Fruit fly (Drosophila melanogaster) whole organism, embryonic: ENCODE results near the gene Dpm1.

Experiments used
- Bgb ChIP-seq: fragments of 200-800 bp; sonication (Bioruptor generic); IDR thresholded peaks from 2 replicates; pipeline ENCODE4 v1.3.6; 2022; ENCODE audit warnings: missing biosample characterization, missing genetic modification characterization; ENCODE audit not compliant: partially characterized antibody
- CG10267 ChIP-seq: fragments of 200-800 bp; sonication (Bioruptor generic); optimal IDR thresholded peaks from 2 replicates; lab custom pipeline; 2018; ENCODE audit warnings: missing biosample characterization, mild to moderate bottlenecking, missing genetic modification characterization, moderate library complexity
- CG11085 ChIP-seq: fragments of 200-800 bp; sonication (Bioruptor generic); IDR thresholded peaks from 2 replicates; pipeline ENCODE4 v1.3.6; 2022; ENCODE audit warnings: missing biosample characterization, missing genetic modification characterization
- CG12219 ChIP-seq: fragments of 200-800 bp; sonication (Bioruptor generic); optimal IDR thresholded peaks from 3 replicates; lab custom pipeline; 2018; ENCODE audit warnings: missing biosample characterization, mild to moderate bottlenecking, missing genetic modification characterization
- CG13424 ChIP-seq: fragments of 200-800 bp; sonication (Bioruptor generic); optimal IDR thresholded peaks from 2 replicates; lab custom pipeline; 2019; ENCODE audit warnings: missing biosample characterization, mild to moderate bottlenecking, missing genetic modification characterization, moderate library complexity
- CG14860 ChIP-seq: fragments of 200-800 bp; sonication (Bioruptor generic); IDR thresholded peaks from 3 replicates; pipeline ENCODE4 v1.3.6; 2022; ENCODE audit warnings: missing biosample characterization, missing genetic modification characterization; ENCODE audit not compliant: partially characterized antibody
- CG17186 ChIP-seq: fragments of 200-800 bp; sonication (Bioruptor generic); optimal IDR thresholded peaks from 3 replicates; lab custom pipeline; 2017; ENCODE audit warnings: missing biosample characterization, missing genetic modification reagents, missing genetic modification characterization
- CG17361 ChIP-seq: fragments of 200-800 bp; sonication (Bioruptor generic); IDR thresholded peaks from 3 replicates; pipeline ENCODE4 v1.3.6; 2022; ENCODE audit warnings: missing biosample characterization, missing genetic modification characterization
- CG17802 ChIP-seq: fragments of 200-800 bp; sonication (Bioruptor generic); optimal IDR thresholded peaks from 2 replicates; lab custom pipeline; 2018; ENCODE audit warnings: missing biosample characterization, mild to moderate bottlenecking, missing genetic modification characterization, moderate library complexity
- CG18619 ChIP-seq: fragments of 200-800 bp; sonication (Bioruptor generic); optimal IDR thresholded peaks from 3 replicates; lab custom pipeline; 2017; ENCODE audit warnings: missing biosample characterization, mild to moderate bottlenecking, missing genetic modification characterization
- CG2120 ChIP-seq: fragments of 200-800 bp; sonication (Bioruptor generic); optimal IDR thresholded peaks from 3 replicates; lab custom pipeline; 2016; ENCODE audit warnings: missing biosample characterization, missing genetic modification characterization
- CG4707 ChIP-seq: fragments of 200-800 bp; sonication (Bioruptor generic); optimal IDR thresholded peaks from 2 replicates; lab custom pipeline; 2018; ENCODE audit warnings: missing biosample characterization, mild to moderate bottlenecking, missing genetic modification characterization, moderate library complexity
- CG6791 ChIP-seq: fragments of 200-800 bp; sonication (Bioruptor generic); IDR thresholded peaks from 3 replicates; pipeline ENCODE4 v1.3.6; 2022; ENCODE audit warnings: missing biosample characterization, missing genetic modification characterization; ENCODE audit not compliant: partially characterized antibody
- CG7556 ChIP-seq: fragments of 200-800 bp; sonication (Bioruptor generic); optimal IDR thresholded peaks from 2 replicates; lab custom pipeline; 2017; ENCODE audit warnings: missing biosample characterization, mild to moderate bottlenecking, missing genetic modification characterization
- CG8281 ChIP-seq: fragments of 200-800 bp; sonication (Bioruptor generic); optimal IDR thresholded peaks from 2 replicates; lab custom pipeline; 2018; ENCODE audit warnings: missing biosample characterization, mild to moderate bottlenecking, missing genetic modification characterization, moderate library complexity
- CG8290 ChIP-seq, 3 experiments: fragments of 200-800 bp; sonication (Bioruptor generic); optimal IDR thresholded peaks; 2 replicates each; lab custom pipeline; 2016 to 2019; ENCODE audit warnings: missing biosample characterization in 3 of 3, missing genetic modification characterization in 3 of 3, mild to moderate bottlenecking in 2 of 3, moderate library complexity in 1 of 3
- CG8388 ChIP-seq: fragments of 200-800 bp; sonication (Bioruptor generic); optimal IDR thresholded peaks from 2 replicates; lab custom pipeline; 2019; ENCODE audit warnings: missing biosample characterization, mild to moderate bottlenecking, missing genetic modification characterization, moderate library complexity
- CG9437 ChIP-seq: fragments of 200-800 bp; sonication (Bioruptor generic); optimal IDR thresholded peaks from 2 replicates; lab custom pipeline; 2018; ENCODE audit warnings: missing biosample characterization, mild to moderate bottlenecking, missing genetic modification characterization
- CG9797 ChIP-seq: fragments of 200-800 bp; sonication (Bioruptor generic); optimal IDR thresholded peaks from 3 replicates; lab custom pipeline; 2018; ENCODE audit warnings: missing biosample characterization, mild to moderate bottlenecking, missing genetic modification characterization
- CoRest ChIP-seq: fragments of 200-800 bp; sonication (Bioruptor generic); optimal IDR thresholded peaks from 3 replicates; lab custom pipeline; 2018; ENCODE audit warnings: missing biosample characterization, mild to moderate bottlenecking, missing genetic modification characterization, moderate library complexity
- Drgx ChIP-seq: fragments of 200-800 bp; sonication (Bioruptor generic); IDR thresholded peaks from 2 replicates; pipeline ENCODE4 v1.3.6; 2022; ENCODE audit warnings: missing biosample characterization, missing genetic modification characterization
- E2f1 ChIP-seq: fragments of 200-800 bp; sonication (Bioruptor generic); IDR thresholded peaks from 2 replicates; pipeline ENCODE4 v1.3.6; 2022; ENCODE audit warnings: missing biosample characterization, missing genetic modification characterization
- HLH54F ChIP-seq: fragments of 200-800 bp; sonication (Bioruptor generic); optimal IDR thresholded peaks from 3 replicates; lab custom pipeline; 2016; ENCODE audit warnings: missing biosample characterization, missing genetic modification characterization
- Hr3 ChIP-seq: fragments of 200-800 bp; sonication (Bioruptor generic); optimal IDR thresholded peaks from 3 replicates; lab custom pipeline; 2016; ENCODE audit warnings: missing biosample characterization, missing genetic modification characterization
- Hr51 ChIP-seq, 2 experiments: fragments of 200-800 bp; sonication (Bioruptor generic); optimal IDR thresholded peaks; 2 replicates in 1 of 2; 3 replicates in 1 of 2; lab custom pipeline; 2016 to 2018; ENCODE audit warnings: missing biosample characterization in 2 of 2, missing genetic modification characterization in 2 of 2, mild to moderate bottlenecking in 1 of 2, moderate library complexity in 1 of 2
- Lim3 ChIP-seq: fragments of 200-800 bp; sonication (Bioruptor generic); IDR thresholded peaks from 2 replicates; pipeline ENCODE4 v1.3.6; 2022; ENCODE audit warnings: missing biosample characterization, missing genetic modification characterization
- Nf-YB ChIP-seq: fragments of 200-800 bp; sonication (Bioruptor generic); optimal IDR thresholded peaks from 3 replicates; lab custom pipeline; 2019; ENCODE audit warnings: missing biosample characterization, mild to moderate bottlenecking, missing genetic modification characterization, moderate library complexity
- Side ChIP-seq: fragments of 200-800 bp; sonication (Bioruptor generic); optimal IDR thresholded peaks from 2 replicates; lab custom pipeline; 2016; ENCODE audit warnings: missing biosample characterization, missing genetic modification characterization
- Taf1 ChIP-seq: fragments of 200-800 bp; sonication (Bioruptor generic); IDR thresholded peaks from 2 replicates; pipeline ENCODE4 v1.3.6; 2022; ENCODE audit warnings: missing biosample characterization, missing genetic modification characterization
- ase ChIP-seq: fragments of 200-800 bp; sonication (Bioruptor generic); IDR thresholded peaks from 3 replicates; pipeline ENCODE4 v1.3.6; 2022; ENCODE audit warnings: missing biosample characterization, missing genetic modification characterization
- bcd ChIP-seq: fragments of 200-800 bp; sonication (Bioruptor generic); optimal IDR thresholded peaks from 2 replicates; lab custom pipeline; 2017; ENCODE audit warnings: missing biosample characterization, mild to moderate bottlenecking, missing genetic modification characterization
- crol ChIP-seq: fragments of 200-800 bp; sonication (Bioruptor generic); IDR thresholded peaks from 2 replicates; pipeline ENCODE4 v1.3.6; 2022; ENCODE audit warnings: missing biosample characterization, missing genetic modification characterization
- ems ChIP-seq: fragments of 200-800 bp; sonication (Bioruptor generic); optimal IDR thresholded peaks from 3 replicates; lab custom pipeline; 2016; ENCODE audit warnings: missing biosample characterization, missing genetic modification characterization
- fd96Cb ChIP-seq: fragments of 200-800 bp; sonication (Bioruptor generic); optimal IDR thresholded peaks from 2 replicates; lab custom pipeline; 2018; ENCODE audit warnings: missing biosample characterization, mild to moderate bottlenecking, missing genetic modification characterization, moderate library complexity
- h ChIP-seq: fragments of >200 bp; optimal IDR thresholded peaks from 2 replicates; lab custom pipeline; 2017
- insv ChIP-seq, 2 experiments: fragments of 200-800 bp; sonication (Bioruptor generic); optimal IDR thresholded peaks; 3 replicates each; lab custom pipeline; 2016 to 2018; ENCODE audit warnings: missing biosample characterization in 2 of 2, missing genetic modification characterization in 2 of 2
- nmo ChIP-seq: fragments of 200-800 bp; sonication (Bioruptor generic); optimal IDR thresholded peaks from 2 replicates; lab custom pipeline; 2018; ENCODE audit warnings: missing biosample characterization, mild to moderate bottlenecking, missing genetic modification characterization, moderate library complexity
- pros ChIP-seq: fragments of 200-800 bp; sonication (Bioruptor generic); optimal IDR thresholded peaks from 3 replicates; lab custom pipeline; 2019; ENCODE audit warnings: missing biosample characterization, mild to moderate bottlenecking, missing genetic modification characterization, moderate library complexity
- slou ChIP-seq: fragments of 200-800 bp; sonication (Bioruptor generic); optimal IDR thresholded peaks from 3 replicates; lab custom pipeline; 2016; ENCODE audit warnings: missing biosample characterization, missing genetic modification characterization
- stwl ChIP-seq: fragments of 200-800 bp; sonication (Bioruptor generic); optimal IDR thresholded peaks from 3 replicates; lab custom pipeline; 2018; ENCODE audit warnings: missing biosample characterization, mild to moderate bottlenecking, missing genetic modification characterization, moderate library complexity
- sug ChIP-seq: fragments of 200-800 bp; optimal IDR thresholded peaks from 2 replicates; lab custom pipeline; 2019; ENCODE audit warnings: missing biosample characterization, mild to moderate bottlenecking, missing genetic modification characterization, moderate library complexity
- twi ChIP-seq: fragments of 200-800 bp; optimal IDR thresholded peaks from 2 replicates; lab custom pipeline; 2019; ENCODE audit warnings: missing biosample characterization, mild to moderate bottlenecking, missing genetic modification characterization, moderate library complexity
- zf30C ChIP-seq: fragments of 200-800 bp; sonication (Bioruptor generic); optimal IDR thresholded peaks from 3 replicates; lab custom pipeline; 2018; ENCODE audit warnings: missing biosample characterization, mild to moderate bottlenecking, missing genetic modification characterization

The Dpm1 gene

dm6 chr2L:19574959-19575625, 48.9 kb upstream of the Dpm1 start (continued):
- TF ChIP-seq Bgb (GFP tag; lab: Robert Waterston, UW): peak; percentile 55
- peak in 1 of 2 experiments; percentile 94 for TF ChIP-seq insv (GFP tag; optimal IDR thresholded peaks at IDR 0.05; lab: Kevin White, UChicago)
- peak; percentile 85 for TF ChIP-seq CG9437 (GFP tag; lab: Kevin White, UChicago)
- no peak for TF ChIP-seq CG17361
- peak; percentile 78 for TF ChIP-seq pros (GFP tag; lab: Kevin White, UChicago)

DNA sequence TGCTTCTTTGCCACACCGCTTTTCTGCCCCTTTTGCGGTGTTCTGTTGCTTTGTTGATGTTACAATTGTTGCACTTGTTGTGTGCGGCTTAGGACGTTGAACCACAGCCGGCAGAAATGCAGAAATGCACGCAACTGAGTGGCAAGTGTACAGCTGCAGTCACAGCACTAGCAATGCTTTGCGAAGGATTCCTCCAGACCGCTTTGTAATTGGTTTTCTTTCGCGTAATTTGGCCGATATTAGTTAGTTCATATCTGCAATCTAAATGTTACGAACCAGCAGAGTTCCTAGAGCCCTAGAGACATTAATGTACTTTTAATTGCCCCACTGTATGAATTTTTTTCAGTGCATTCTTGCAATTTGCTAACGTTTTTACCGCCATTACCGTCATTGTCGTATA, 48.2 kb upstream of the Dpm1 start:
- no peak for TF ChIP-seq crol (GFP tag; lab: Robert Waterston, UW)
- TF ChIP-seq Drgx (GFP tag; lab: Robert Waterston, UW): 0 out of 2 replicates have a peak, but pooled peaks have one; percentile 15
- TF ChIP-seq CG7556 (GFP tag; lab: Kevin White, UChicago): no peak
- TF ChIP-seq Taf1 (GFP tag; lab: Robert Waterston, UW): no peak
- no peak for TF ChIP-seq Nf-YB (GFP tag; lab: Kevin White, UChicago)
- no peak for TF ChIP-seq bcd
- peak; percentile 6 for TF ChIP-seq zf30C (GFP tag; lab: Kevin White, UChicago)
- no peak for TF ChIP-seq CG13424 (tag; lab: Kevin White, UChicago)
- TF ChIP-seq stwl (tag; lab: Kevin White, UChicago): no peak
- TF ChIP-seq fd96Cb (tag; lab: Kevin White, UChicago): no peak
- 0 out of 2 replicates have a peak, but pooled peaks have one; percentile 16 for TF ChIP-seq E2f1
- no peak for TF ChIP-seq Lim3 (GFP tag; lab: Robert Waterston, UW)
- TF ChIP-seq CG8290 (GFP tag; optimal IDR thresholded peaks at IDR 0.05; lab: Kevin White, UChicago): no peak
- TF ChIP-seq CG8290 (tag; optimal IDR thresholded peaks at IDR 0.05; lab: Kevin White, UChicago): no peak

dm6 chr2L:19572496-19573317, 46.5 kb upstream of the Dpm1 start:
- TF ChIP-seq Hr51 (GFP tag; optimal IDR thresholded peaks at IDR 0.05; lab: Kevin White, UChicago) (peak; percentile 70 to 73), Hr3 (GFP tag; lab: Kevin White, UChicago) (peak; percentile 61), twi (tag; lab: Kevin White, UChicago) (peak; percentile 66), Side (GFP tag; lab: Kevin White, UChicago) (peak; percentile 27), CG8388 (GFP tag; lab: Kevin White, UChicago) (peak; percentile 53), HLH54F (GFP tag; lab: Kevin White, UChicago) (peak; percentile 71), CG4707 (GFP tag; lab: Kevin White, UChicago) (no peak), bcd (peak; percentile 63), CG10267 (tag; lab: Kevin White, UChicago) (peak; percentile 53), nmo (GFP tag; lab: Kevin White, UChicago) (peak; percentile 52), CG6791 (GFP tag; lab: Robert Waterston, UW) (no peak), CG8281 (no peak), crol (GFP tag; lab: Robert Waterston, UW) (peak; percentile 59; the same call in 1 of the 2 replicates), sug (tag; lab: Kevin White, UChicago) (peak; percentile 45), ems (GFP tag; lab: Kevin White, UChicago) (peak; percentile 59), CG11085 (GFP tag; lab: Robert Waterston, UW) (0 out of 2 replicates have a peak, but pooled peaks have one; percentile 14), CG12219 (GFP tag; lab: Kevin White, UChicago) (peak; percentile 53), CG14860 (no peak), h (lab: Kevin White, UChicago) (no peak), CoRest (tag; lab: Kevin White, UChicago) (peak; percentile 75), CG9797 (GFP tag; lab: Kevin White, UChicago) (no peak), ase (GFP tag; lab: Robert Waterston, UW) (0 out of 3 replicates have a peak, but pooled peaks have one; percentile 14), slou (GFP tag; lab: Kevin White, UChicago) (peak; percentile 37), CG17802 (tag; lab: Kevin White, UChicago) (no peak), CG17186 (GFP tag; lab: Kevin White, UChicago) (no peak), CG2120 (peak; percentile 90), CG18619 (GFP tag; lab: Kevin White, UChicago) (peak; percentile 52)
